Fruit fly (Drosophila melanogaster) S2 (cell line): ENCODE data around the gene CG13003.

Experiments
- CG8478 ChIP-seq: fragments of >200 bp; optimal IDR thresholded peaks from 2 replicates; lab custom pipeline; 2018
- CTCF ChIP-seq, 2 experiments: fragments of >200 bp; optimal IDR thresholded peaks; 2 replicates each; lab custom pipeline; 2018

DNA sequence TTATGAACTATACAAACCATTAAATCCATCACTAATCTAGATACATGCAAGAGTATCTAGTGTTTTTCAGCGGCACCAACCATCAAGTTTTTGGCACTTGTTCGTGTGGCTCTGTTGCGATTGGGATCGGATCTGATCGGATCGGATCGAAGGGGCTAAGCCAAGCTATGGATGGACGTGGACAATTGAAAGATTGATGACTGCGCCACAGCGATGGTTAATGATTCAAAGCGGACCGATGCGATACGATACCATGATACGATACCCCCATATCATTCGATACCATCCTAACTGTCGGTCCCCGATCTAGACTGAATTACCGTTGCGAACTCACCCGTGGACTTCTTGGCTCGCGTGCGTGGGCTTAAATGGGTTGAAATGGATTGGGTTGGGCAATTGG, 31.3 kb upstream of the CG13003 start:
- TF ChIP-seq CG8478 (lab: Kevin White, UChicago), result no peak
- TF ChIP-seq CTCF (optimal IDR thresholded peaks at IDR 0.05; lab: Kevin White, UChicago), result no peak
